Fruit fly (Drosophila melanogaster): ENCODE data around the gene CG15731.

Gene CG15731

DNA sequence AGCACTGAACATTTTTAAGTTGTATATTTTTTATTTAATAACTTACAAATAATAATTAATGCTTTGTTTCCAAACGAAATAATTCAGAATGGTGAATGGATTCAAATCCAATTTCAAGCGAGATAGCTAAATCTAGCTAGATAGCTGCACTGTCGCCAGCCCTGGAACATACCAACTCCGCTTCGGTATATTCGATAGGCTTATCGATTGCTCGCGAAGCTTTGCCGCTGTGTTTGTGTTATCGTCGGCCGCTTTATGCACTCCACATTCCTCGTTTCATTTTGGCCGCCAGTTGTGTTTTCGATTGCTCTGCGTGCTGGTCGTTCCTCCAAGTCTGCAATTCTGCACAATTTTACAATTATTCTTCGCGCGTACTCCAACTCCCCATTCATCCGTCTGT lies 39.4 kb upstream of the CG15731 start, which contains the start of gene mdu (continued):
- no peak for TF ChIP-seq CG17612 (GFP tag; IDR thresholded peaks at IDR 0.05)
- TF ChIP-seq salm (tag; optimal IDR thresholded peaks at IDR 0.05) = no peak
- no peak for TF ChIP-seq CG6683 (GFP tag; optimal IDR thresholded peaks at IDR 0.05)
- peak; percentile 48 for TF ChIP-seq grau (tag; optimal IDR thresholded peaks at IDR 0.05)
- TF ChIP-seq crc (GFP tag; optimal IDR thresholded peaks at IDR 0.05) = no peak
- TF ChIP-seq CG17186 (GFP tag; optimal IDR thresholded peaks at IDR 0.05) = no peak
- TF ChIP-seq kah (GFP tag; optimal IDR thresholded peaks at IDR 0.05) = no peak
- no peak for TF ChIP-seq Blimp-1 (GFP tag; optimal IDR thresholded peaks at IDR 0.05)
- no peak for TF ChIP-seq CG7357 (GFP tag; IDR thresholded peaks at IDR 0.05)
- no peak for TF ChIP-seq YL-1 (GFP tag; optimal IDR thresholded peaks at IDR 0.05)
- no peak for TF ChIP-seq CG1832 (GFP tag; optimal IDR thresholded peaks at IDR 0.05)
- TF ChIP-seq fd96Cb (tag; optimal IDR thresholded peaks at IDR 0.05) = no peak
- TF ChIP-seq cad (GFP tag; optimal IDR thresholded peaks at IDR 0.05) = no peak
- TF ChIP-seq hbn (GFP tag; IDR thresholded peaks at IDR 0.05; ENCODE audit: partially characterized antibody) = no peak
- peak; percentile 21 for TF ChIP-seq dmrt11E (tag; optimal IDR thresholded peaks at IDR 0.05)
- no peak for TF ChIP-seq CG8089 (GFP tag; optimal IDR thresholded peaks at IDR 0.05)
- TF ChIP-seq CG11093 (GFP tag; IDR thresholded peaks at IDR 0.05) = no peak
- TF ChIP-seq dimm (GFP tag; IDR thresholded peaks at IDR 0.05) = no peak
- TF ChIP-seq Hmr (GFP tag; optimal IDR thresholded peaks at IDR 0.05) = peak; percentile 15
- TF ChIP-seq hb (GFP tag; IDR thresholded peaks at IDR 0.05; ENCODE audit: partially characterized antibody) = 0 out of 3 replicates have a peak, but pooled peaks have one; percentile 65
- TF ChIP-seq CkIIα-i1 (GFP tag; IDR thresholded peaks at IDR 0.05) = no peak
- no peak for TF ChIP-seq CG10979 (tag; optimal IDR thresholded peaks at IDR 0.05)
- TF ChIP-seq oc (tag; optimal IDR thresholded peaks at IDR 0.05) = no peak
- TF ChIP-seq CG1603 (tag; optimal IDR thresholded peaks at IDR 0.05) = no peak
- TF ChIP-seq lmd (GFP tag; IDR thresholded peaks at IDR 0.05) = peak; percentile 41; the same call in 1 of the 2 replicates
- peak; percentile 57 for TF ChIP-seq gem (tag; optimal IDR thresholded peaks at IDR 0.05)
- no peak for TF ChIP-seq CG3838 (GFP tag; optimal IDR thresholded peaks at IDR 0.05)
- TF ChIP-seq CG12769 (tag; optimal IDR thresholded peaks at IDR 0.05) = no peak
- no peak for TF ChIP-seq CG16779 (GFP tag; IDR thresholded peaks at IDR 0.05)
- no peak for TF ChIP-seq CG3065 (GFP tag; optimal IDR thresholded peaks at IDR 0.05)
- no peak for TF ChIP-seq CG10462 (GFP tag; optimal IDR thresholded peaks at IDR 0.05)
- TF ChIP-seq Aef1 (GFP tag; IDR thresholded peaks at IDR 0.05) = peak; percentile 31; the same call in 1 of the 3 replicates
- no peak for TF ChIP-seq Atf3 (GFP tag; optimal IDR thresholded peaks at IDR 0.05)
- TF ChIP-seq CG31441 (GFP tag; IDR thresholded peaks at IDR 0.05) = peak; percentile 37; the same call in 1 of the 2 replicates
- no peak for TF ChIP-seq CG12299 (tag; optimal IDR thresholded peaks at IDR 0.05)
- no peak for TF ChIP-seq CG17385 (GFP tag; optimal IDR thresholded peaks at IDR 0.05)
- TF ChIP-seq CG18599 (GFP tag; optimal IDR thresholded peaks at IDR 0.05) = peak; percentile 25
- no peak for TF ChIP-seq otp (GFP tag; IDR thresholded peaks at IDR 0.05)
- TF ChIP-seq zfh2 (GFP tag; optimal IDR thresholded peaks at IDR 0.05) = peak; percentile 4
- no peak for TF ChIP-seq chif (GFP tag; optimal IDR thresholded peaks at IDR 0.05)
- TF ChIP-seq Ravus (GFP tag; IDR thresholded peaks at IDR 0.05) = no peak
- no peak for TF ChIP-seq prd (optimal IDR thresholded peaks at IDR 0.05)
- peak; percentile 46; the same call in 2 of the 3 replicates for TF ChIP-seq prd (GFP tag; IDR thresholded peaks at IDR 0.05)
- no peak for TF ChIP-seq CG10959 (GFP tag; IDR thresholded peaks at IDR 0.05)
- TF ChIP-seq Lim3 (GFP tag; IDR thresholded peaks at IDR 0.05) = no peak
- no peak for TF ChIP-seq sr (GFP tag; IDR thresholded peaks at IDR 0.05)
- no peak for TF ChIP-seq CG10654 (GFP tag; optimal IDR thresholded peaks at IDR 0.05)
- no peak for TF ChIP-seq pb (GFP tag; optimal IDR thresholded peaks at IDR 0.05)
- no peak for TF ChIP-seq Trl (optimal IDR thresholded peaks at IDR 0.05)
- TF ChIP-seq Trl (GFP tag; optimal IDR thresholded peaks at IDR 0.05) = no peak
- TF ChIP-seq sd (tag; optimal IDR thresholded peaks at IDR 0.05) = peak; percentile 83
- no peak for TF ChIP-seq shn (GFP tag; optimal IDR thresholded peaks at IDR 0.05)
